Fruit fly (Drosophila melanogaster) whole organism, embryonic: ENCODE results near the gene CG5509.

Experiments
- ATbp ChIP-seq: fragments of 200-800 bp; sonication (Bioruptor generic); optimal IDR thresholded peaks from 2 replicates; lab custom pipeline; 2017; ENCODE audit warnings: missing biosample characterization, mild to moderate bottlenecking, missing genetic modification characterization, missing genetic modification reagents
- Antp ChIP-seq: fragments of 200-800 bp; sonication (Bioruptor generic); optimal IDR thresholded peaks from 3 replicates; lab custom pipeline; 2016; ENCODE audit warnings: missing biosample characterization, missing genetic modification characterization
- Atf-2 ChIP-seq: fragments of 200-800 bp; sonication (Bioruptor generic); optimal IDR thresholded peaks from 2 replicates; lab custom pipeline; 2016; ENCODE audit warnings: missing biosample characterization, missing genetic modification characterization
- Bteb2 ChIP-seq: fragments of 200-800 bp; sonication (Bioruptor generic); optimal IDR thresholded peaks from 2 replicates; lab custom pipeline; 2016; ENCODE audit warnings: missing biosample characterization, missing genetic modification characterization
- CG1024 ChIP-seq: fragments of 200-800 bp; sonication (Bioruptor generic); IDR thresholded peaks from 2 replicates; pipeline ENCODE4 v1.3.6; 2022; ENCODE audit warnings: missing biosample characterization, missing genetic modification characterization
- CG11504 ChIP-seq: fragments of 200-800 bp; sonication (Bioruptor generic); optimal IDR thresholded peaks from 3 replicates; lab custom pipeline; 2019; ENCODE audit warnings: missing biosample characterization, mild to moderate bottlenecking, missing genetic modification characterization, moderate library complexity
- CG12104 ChIP-seq: fragments of 200-800 bp; sonication (Bioruptor generic); optimal IDR thresholded peaks from 3 replicates; lab custom pipeline; 2016; ENCODE audit warnings: missing biosample characterization, missing genetic modification characterization
- CG13287 ChIP-seq: fragments of 200-800 bp; sonication (Bioruptor generic); IDR thresholded peaks from 2 replicates; pipeline ENCODE4 v1.3.6; 2022; ENCODE audit warnings: missing biosample characterization, missing genetic modification characterization; ENCODE audit not compliant: partially characterized antibody
- CG13894 ChIP-seq: fragments of 200-800 bp; sonication (Bioruptor generic); optimal IDR thresholded peaks from 3 replicates; lab custom pipeline; 2018; ENCODE audit warnings: missing biosample characterization, mild to moderate bottlenecking, missing genetic modification characterization, moderate library complexity
- CG14965 ChIP-seq: fragments of 200-800 bp; sonication (Bioruptor generic); optimal IDR thresholded peaks from 2 replicates; lab custom pipeline; 2016; ENCODE audit warnings: missing biosample characterization, missing genetic modification characterization, borderline replicate concordance
- CG15269 ChIP-seq: fragments of 200-800 bp; sonication (Bioruptor generic); optimal IDR thresholded peaks from 2 replicates; lab custom pipeline; 2018; ENCODE audit warnings: missing biosample characterization, mild to moderate bottlenecking, missing genetic modification characterization, moderate library complexity
- CG1529 ChIP-seq: fragments of 200-800 bp; sonication (Bioruptor generic); optimal IDR thresholded peaks from 3 replicates; lab custom pipeline; 2018; ENCODE audit warnings: missing biosample characterization, missing genetic modification characterization
- CG17385 ChIP-seq: fragments of 200-800 bp; sonication (Bioruptor generic); optimal IDR thresholded peaks from 3 replicates; lab custom pipeline; 2018; ENCODE audit warnings: missing biosample characterization, mild to moderate bottlenecking, missing genetic modification characterization
- CG2199 ChIP-seq: fragments of 200-800 bp; sonication (Bioruptor generic); IDR thresholded peaks from 3 replicates; pipeline ENCODE4 v1.3.6; 2022; ENCODE audit warnings: missing biosample characterization, missing genetic modification characterization
- CG3065 ChIP-seq: fragments of 200-800 bp; sonication (Bioruptor generic); optimal IDR thresholded peaks from 2 replicates; lab custom pipeline; 2016; ENCODE audit warnings: missing biosample characterization, missing genetic modification characterization
- CG3163 ChIP-seq: fragments of 200-800 bp; sonication (Bioruptor generic); optimal IDR thresholded peaks from 3 replicates; lab custom pipeline; 2016; ENCODE audit warnings: missing biosample characterization, missing genetic modification characterization
- CG3281 ChIP-seq: fragments of 200-800 bp; sonication (Bioruptor generic); optimal IDR thresholded peaks from 3 replicates; lab custom pipeline; 2017; ENCODE audit warnings: missing biosample characterization, mild to moderate bottlenecking, missing genetic modification characterization
- CG3407 ChIP-seq: fragments of 200-800 bp; sonication (Bioruptor generic); optimal IDR thresholded peaks from 2 replicates; lab custom pipeline; 2018; ENCODE audit warnings: missing biosample characterization, mild to moderate bottlenecking, missing genetic modification characterization
- CG43689 ChIP-seq: fragments of 200-800 bp; sonication (Bioruptor generic); IDR thresholded peaks from 2 replicates; pipeline ENCODE4 v1.3.6; 2022; ENCODE audit warnings: missing biosample characterization, missing genetic modification characterization
- CG4854 ChIP-seq: fragments of 200-800 bp; sonication (Bioruptor generic); optimal IDR thresholded peaks from 2 replicates; lab custom pipeline; 2016; ENCODE audit warnings: missing biosample characterization, missing genetic modification characterization, inconsistent platforms
- CG6683 ChIP-seq: fragments of 200-800 bp; sonication (Bioruptor generic); optimal IDR thresholded peaks from 2 replicates; lab custom pipeline; 2017; ENCODE audit warnings: missing biosample characterization, mild to moderate bottlenecking, missing genetic modification characterization, missing genetic modification reagents
- CG6813 ChIP-seq: fragments of 200-800 bp; sonication (Bioruptor generic); optimal IDR thresholded peaks from 2 replicates; lab custom pipeline; 2017; ENCODE audit warnings: missing biosample characterization, missing genetic modification characterization, mild to moderate bottlenecking, moderate library complexity, missing genetic modification reagents
- CG7372 ChIP-seq: fragments of 200-800 bp; sonication (Bioruptor generic); IDR thresholded peaks from 2 replicates; pipeline ENCODE4 v1.3.6; 2022; ENCODE audit warnings: missing biosample characterization, missing genetic modification characterization
- CG7839 ChIP-seq: fragments of 200-800 bp; sonication (Bioruptor generic); optimal IDR thresholded peaks from 3 replicates; lab custom pipeline; 2018; ENCODE audit warnings: missing biosample characterization, mild to moderate bottlenecking, missing genetic modification characterization, moderate library complexity
- CG7928 ChIP-seq: fragments of 200-800 bp; sonication (Bioruptor generic); optimal IDR thresholded peaks from 2 replicates; lab custom pipeline; 2017; ENCODE audit warnings: missing biosample characterization, mild to moderate bottlenecking, missing genetic modification characterization
- CG8359 ChIP-seq: fragments of 200-800 bp; sonication (Bioruptor generic); optimal IDR thresholded peaks from 2 replicates; lab custom pipeline; 2017; ENCODE audit warnings: missing biosample characterization, mild to moderate bottlenecking, missing genetic modification characterization, borderline replicate concordance
- CG8388 ChIP-seq: fragments of 200-800 bp; sonication (Bioruptor generic); optimal IDR thresholded peaks from 2 replicates; lab custom pipeline; 2019; ENCODE audit warnings: missing biosample characterization, mild to moderate bottlenecking, missing genetic modification characterization, moderate library complexity
- CG9215 ChIP-seq: fragments of 200-800 bp; sonication (Bioruptor generic); IDR thresholded peaks from 2 replicates; pipeline ENCODE4 v1.3.6; 2022; ENCODE audit warnings: missing biosample characterization, missing genetic modification characterization
- CHES-1-like ChIP-seq: fragments of 200-800 bp; sonication (Bioruptor generic); optimal IDR thresholded peaks from 2 replicates; lab custom pipeline; 2016; ENCODE audit warnings: missing biosample characterization, missing genetic modification characterization
- Eip74EF ChIP-seq, 2 experiments: fragments of 200-800 bp in 1 of 2; fragments of >200 bp in 1 of 2; sonication (Bioruptor generic) in 1 of 2; optimal IDR thresholded peaks; 2 replicates each; lab custom pipeline; 2017 to 2019; ENCODE audit warnings: missing biosample characterization in 2 of 2, missing genetic modification characterization in 2 of 2, mild to moderate bottlenecking in 1 of 2, moderate library complexity in 1 of 2
- GATAe ChIP-seq: fragments of 200-800 bp; sonication (Bioruptor generic); conservative IDR thresholded peaks from 2 replicates; pipeline ENCODE4 v1.3.6; 2022; ENCODE audit warnings: missing biosample characterization, missing genetic modification characterization
- Lhr ChIP-seq: fragments of 200-800 bp; sonication (Bioruptor generic); optimal IDR thresholded peaks from 3 replicates; lab custom pipeline; 2017; ENCODE audit warnings: mild to moderate bottlenecking, missing biosample characterization, missing genetic modification reagents, missing genetic modification characterization
- Meics ChIP-seq: fragments of 200-800 bp; sonication (Bioruptor generic); optimal IDR thresholded peaks from 2 replicates; lab custom pipeline; 2017; ENCODE audit warnings: missing biosample characterization, mild to moderate bottlenecking, missing genetic modification characterization
- Mes4 ChIP-seq: fragments of 200-800 bp; sonication (Bioruptor generic); optimal IDR thresholded peaks from 2 replicates; lab custom pipeline; 2016; ENCODE audit warnings: missing biosample characterization, missing genetic modification characterization
- Side ChIP-seq: fragments of 200-800 bp; sonication (Bioruptor generic); optimal IDR thresholded peaks from 2 replicates; lab custom pipeline; 2016; ENCODE audit warnings: missing biosample characterization, missing genetic modification characterization
- btn ChIP-seq: fragments of 200-800 bp; sonication (Bioruptor generic); optimal IDR thresholded peaks from 2 replicates; lab custom pipeline; 2016; ENCODE audit warnings: missing biosample characterization, missing genetic modification characterization
- da ChIP-seq: fragments of 200-800 bp; sonication (Bioruptor generic); optimal IDR thresholded peaks from 2 replicates; lab custom pipeline; 2016; ENCODE audit warnings: missing biosample characterization, missing genetic modification characterization
- dmrt99B ChIP-seq: fragments of 200-800 bp; sonication (Bioruptor generic); optimal IDR thresholded peaks from 2 replicates; lab custom pipeline; 2018; ENCODE audit warnings: missing biosample characterization, mild to moderate bottlenecking, missing genetic modification characterization, moderate library complexity
- fru ChIP-seq: fragments of >200 bp; optimal IDR thresholded peaks from 2 replicates; lab custom pipeline; 2017
- fu2 ChIP-seq: fragments of 200-800 bp; sonication (Bioruptor generic); optimal IDR thresholded peaks from 2 replicates; lab custom pipeline; 2016; ENCODE audit warnings: missing biosample characterization, missing genetic modification characterization
- grn ChIP-seq: fragments of 200-800 bp; sonication (Bioruptor generic); optimal IDR thresholded peaks from 3 replicates; lab custom pipeline; 2017; ENCODE audit warnings: missing biosample characterization, missing genetic modification characterization
- hth ChIP-seq: fragments of >200 bp; optimal IDR thresholded peaks from 2 replicates; lab custom pipeline; 2017; ENCODE audit warnings: inconsistent platforms
- kni ChIP-seq: fragments of 200-800 bp; sonication (Bioruptor generic); optimal IDR thresholded peaks from 3 replicates; lab custom pipeline; 2017; ENCODE audit warnings: mild to moderate bottlenecking, missing biosample characterization, missing genetic modification reagents, missing genetic modification characterization
- mirr ChIP-seq: fragments of 200-800 bp; sonication (Bioruptor generic); optimal IDR thresholded peaks from 3 replicates; lab custom pipeline; 2018; ENCODE audit warnings: missing biosample characterization, mild to moderate bottlenecking, missing genetic modification characterization
- mld ChIP-seq: fragments of 200-800 bp; sonication (Bioruptor generic); IDR thresholded peaks from 3 replicates; pipeline ENCODE4 v1.3.6; 2022; ENCODE audit warnings: missing biosample characterization, missing genetic modification characterization; ENCODE audit not compliant: partially characterized antibody
- salm ChIP-seq: fragments of 200-800 bp; sonication (Bioruptor generic); optimal IDR thresholded peaks from 2 replicates; lab custom pipeline; 2018; ENCODE audit warnings: missing biosample characterization, mild to moderate bottlenecking, missing genetic modification characterization
- sim ChIP-seq: fragments of 200-800 bp; sonication (Bioruptor generic); IDR thresholded peaks from 2 replicates; pipeline ENCODE4 v1.3.6; 2022; ENCODE audit warnings: missing biosample characterization, missing genetic modification characterization
- tap ChIP-seq: fragments of 200-800 bp; optimal IDR thresholded peaks from 3 replicates; lab custom pipeline; 2019; ENCODE audit warnings: missing biosample characterization, mild to moderate bottlenecking, missing genetic modification characterization, moderate library complexity
- vfl ChIP-seq: fragments of 200-800 bp; sonication (Bioruptor generic); optimal IDR thresholded peaks from 2 replicates; lab custom pipeline; 2016; ENCODE audit warnings: missing biosample characterization, missing genetic modification characterization
- zf30C ChIP-seq: fragments of 200-800 bp; sonication (Bioruptor generic); optimal IDR thresholded peaks from 3 replicates; lab custom pipeline; 2018; ENCODE audit warnings: missing biosample characterization, mild to moderate bottlenecking, missing genetic modification characterization

Gene CG5509

DNA sequence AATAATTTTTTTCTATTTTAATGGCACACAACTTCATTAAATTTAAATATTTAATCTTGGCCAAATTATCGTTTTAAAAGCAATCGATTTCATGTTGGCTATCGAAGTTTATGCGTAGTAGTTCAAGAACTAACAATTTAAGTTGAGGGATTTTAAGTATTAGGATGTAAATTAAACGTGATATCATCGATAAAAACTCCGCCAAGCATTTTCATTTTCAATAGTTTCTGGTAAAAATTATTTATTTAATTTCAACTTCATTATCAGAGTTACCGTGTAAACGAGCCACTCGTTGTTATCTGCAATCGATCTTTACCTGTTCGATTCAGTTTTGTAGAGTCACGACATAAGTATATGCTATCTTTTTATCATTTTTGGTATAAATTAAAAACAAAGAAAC, 49.3 kb upstream of the CG5509 start (continued):
- TF ChIP-seq Bteb2 (peak; percentile 96), CG4854 (GFP tag; lab: Kevin White, UChicago) (peak; percentile 99), CG1024 (GFP tag; lab: Robert Waterston, UW) (peak; percentile 97), CG8359 (peak; percentile 92), Meics (GFP tag; lab: Kevin White, UChicago) (peak; percentile 99), CG12104 (GFP tag; lab: Kevin White, UChicago) (peak; percentile 98), Eip74EF (GFP tag; optimal IDR thresholded peaks at IDR 0.05; lab: Kevin White, UChicago) (peak in 1 of 2 experiments; percentile 98), fru (lab: Kevin White, UChicago) (no peak), CG6683 (GFP tag; lab: Kevin White, UChicago) (peak; percentile 98), tap (tag; lab: Kevin White, UChicago) (peak; percentile 99), CG7928 (GFP tag; lab: Kevin White, UChicago) (peak; percentile 88), hth (lab: Kevin White, UChicago) (no peak), CG7372 (peak; percentile 97), mld (GFP tag; lab: Robert Waterston, UW) (no peak), CG17385 (GFP tag; lab: Kevin White, UChicago) (peak; percentile 96), mirr (GFP tag; lab: Kevin White, UChicago) (peak; percentile 99), CG13894 (peak; percentile 99), CG11504 (tag; lab: Kevin White, UChicago) (peak; percentile 97), Antp (GFP tag; lab: Kevin White, UChicago) (peak; percentile 86), CG15269 (tag; lab: Kevin White, UChicago) (peak; percentile 98), CG13287 (GFP tag; lab: Robert Waterston, UW) (peak; percentile 71; the same call in 1 of the 2 replicates), fu2 (GFP tag; lab: Kevin White, UChicago) (peak; percentile 88), vfl (GFP tag; lab: Kevin White, UChicago) (peak; percentile 93), Atf-2 (GFP tag; lab: Kevin White, UChicago) (peak; percentile 90), CG43689 (GFP tag; lab: Robert Waterston, UW) (peak; percentile 88), salm (peak; percentile 98), Lhr (GFP tag; lab: Kevin White, UChicago) (peak; percentile 92), CG6813 (GFP tag; lab: Kevin White, UChicago) (peak; percentile 99), btn (GFP tag; lab: Kevin White, UChicago) (peak; percentile 98), CHES-1-like (GFP tag; lab: Kevin White, UChicago) (peak; percentile 90), zf30C (peak; percentile 39), Mes4 (GFP tag; lab: Kevin White, UChicago) (peak; percentile 93), CG3281 (peak; percentile 97), grn (GFP tag; lab: Kevin White, UChicago) (peak; percentile 98), CG2199 (GFP tag; lab: Robert Waterston, UW) (peak; percentile 94), Side (GFP tag; lab: Kevin White, UChicago) (peak; percentile 92), CG3065 (GFP tag; lab: Kevin White, UChicago) (peak; percentile 89), GATAe (peak; percentile 72; the same call in 1 of the 2 replicates), dmrt99B (tag; lab: Kevin White, UChicago) (peak; percentile 100), CG14965 (peak; percentile 89), da (GFP tag; lab: Kevin White, UChicago) (peak; percentile 85), CG3407 (GFP tag; lab: Kevin White, UChicago) (peak; percentile 95), CG1529 (GFP tag; lab: Kevin White, UChicago) (peak; percentile 96), CG7839 (tag; lab: Kevin White, UChicago) (peak; percentile 99), kni (GFP tag; lab: Kevin White, UChicago) (peak; percentile 99), CG9215 (GFP tag; lab: Robert Waterston, UW) (peak; percentile 80; the same call in 1 of the 2 replicates), CG8388 (GFP tag; lab: Kevin White, UChicago) (peak; percentile 98), CG3163 (peak; percentile 75), ATbp (GFP tag; lab: Kevin White, UChicago) (peak; percentile 99), sim (GFP tag; lab: Robert Waterston, UW) (peak; percentile 98)
